Fruit fly (Drosophila melanogaster) whole organism, pupa: ENCODE data around the gene Ctr9.

Experiments
- CG10348 ChIP-seq: fragments of 200-800 bp; sonication (Bioruptor generic); IDR thresholded peaks from 2 replicates; pipeline ENCODE4 v1.3.6; 2022; ENCODE audit warnings: missing biosample characterization, missing genetic modification characterization
- CG12605 ChIP-seq: fragments of 200-800 bp; sonication (Bioruptor generic); IDR thresholded peaks from 2 replicates; pipeline ENCODE4 v1.3.6; 2022; ENCODE audit warnings: missing biosample characterization, missing genetic modification characterization
- CG13204 ChIP-seq: fragments of 200-800 bp; sonication (Bioruptor generic); optimal IDR thresholded peaks from 2 replicates; lab custom pipeline; 2018; ENCODE audit warnings: missing biosample characterization, mild to moderate bottlenecking, missing genetic modification characterization, moderate library complexity
- CG15710 ChIP-seq: fragments of 200-800 bp; sonication (Bioruptor generic); optimal IDR thresholded peaks from 2 replicates; lab custom pipeline; 2018; ENCODE audit warnings: missing biosample characterization, mild to moderate bottlenecking, missing genetic modification characterization, moderate library complexity
- CG17806 ChIP-seq: fragments of 200-800 bp; sonication (Bioruptor generic); optimal IDR thresholded peaks from 2 replicates; lab custom pipeline; 2018; ENCODE audit warnings: missing biosample characterization, mild to moderate bottlenecking, missing genetic modification characterization, moderate library complexity
- CG32121 ChIP-seq: fragments of 200-800 bp; sonication (Bioruptor generic); IDR thresholded peaks from 2 replicates; pipeline ENCODE4 v1.3.6; 2022; ENCODE audit warnings: missing biosample characterization, missing genetic modification characterization
- CG34367 ChIP-seq: fragments of 200-800 bp; sonication (Bioruptor generic); optimal IDR thresholded peaks from 2 replicates; lab custom pipeline; 2018; ENCODE audit warnings: missing biosample characterization, mild to moderate bottlenecking, missing genetic modification characterization
- CG9948 ChIP-seq: fragments of 200-800 bp; sonication (Bioruptor generic); optimal IDR thresholded peaks from 2 replicates; lab custom pipeline; 2018; ENCODE audit warnings: missing biosample characterization, mild to moderate bottlenecking, missing genetic modification characterization, moderate library complexity
- EcR ChIP-seq: fragments of 200-800 bp; sonication (Bioruptor generic); optimal IDR thresholded peaks from 3 replicates; lab custom pipeline; 2019; ENCODE audit warnings: missing biosample characterization, missing genetic modification characterization, mild to moderate bottlenecking, moderate library complexity, missing genetic modification reagents
- Ets98B ChIP-seq: fragments of 200-800 bp; sonication (Bioruptor generic); IDR thresholded peaks from 2 replicates; pipeline ENCODE4 v1.3.6; 2022; ENCODE audit warnings: missing biosample characterization, missing genetic modification characterization
- Pif1B ChIP-seq: fragments of 200-800 bp; sonication (Bioruptor generic); optimal IDR thresholded peaks from 3 replicates; lab custom pipeline; 2016; ENCODE audit warnings: missing biosample characterization, missing genetic modification characterization
- Snoo ChIP-seq: fragments of 200-800 bp; sonication (Bioruptor generic); optimal IDR thresholded peaks from 3 replicates; lab custom pipeline; 2017; ENCODE audit warnings: missing biosample characterization, mild to moderate bottlenecking, missing genetic modification characterization, inconsistent platforms

DNA sequence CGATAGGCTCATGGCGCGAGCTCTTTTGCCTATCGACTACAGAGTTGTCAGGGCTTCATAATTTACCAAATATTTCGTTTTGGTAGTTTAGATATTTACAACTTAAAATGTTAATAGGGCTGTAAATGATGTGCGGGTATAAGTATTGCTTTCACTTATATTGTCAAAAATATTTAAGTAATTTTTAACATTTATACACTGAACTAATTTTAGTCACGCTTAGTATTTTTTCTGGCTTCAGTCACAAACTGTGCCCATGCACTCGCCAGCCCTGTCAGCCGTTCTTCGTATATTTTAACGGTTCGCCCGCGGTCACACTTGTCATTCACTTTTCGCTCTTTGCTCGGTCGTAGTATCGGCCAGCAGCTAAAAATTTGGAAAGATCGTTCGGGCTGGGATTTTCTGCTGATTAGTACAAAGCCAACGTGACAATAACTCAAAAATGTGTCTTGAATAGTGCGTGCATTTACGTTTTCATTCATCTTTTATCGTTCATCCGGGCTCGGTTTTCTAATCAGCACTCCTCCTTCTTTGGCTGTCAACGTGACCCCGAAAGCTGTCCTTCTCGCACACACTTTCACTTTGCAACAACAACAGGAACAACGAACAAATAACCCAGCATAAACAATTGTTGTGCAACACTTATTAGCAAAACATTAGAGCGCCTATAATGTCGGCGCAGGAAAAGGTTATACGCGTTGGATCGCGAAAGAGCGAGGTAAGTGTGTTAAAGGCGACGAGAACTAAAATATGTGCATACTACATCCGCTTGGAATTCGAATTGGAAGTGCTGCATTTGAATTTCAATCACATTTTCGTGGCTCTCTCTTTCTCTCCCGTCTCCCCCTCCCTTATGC is 27.8 kb downstream of the Ctr9 start, which contains the start of the genes Hmbs and CG2211:
- TF ChIP-seq CG9948 (tag; lab: Kevin White, UChicago) (peak; percentile 64), CG17806 (peak; percentile 77), Pif1B (GFP tag; lab: Kevin White, UChicago) (no peak), CG34367 (tag; lab: Kevin White, UChicago) (peak; percentile 40), CG13204 (GFP tag; lab: Kevin White, UChicago) (no peak), CG32121 (GFP tag; lab: Robert Waterston, UW) (peak; percentile 60), EcR (GFP tag; lab: Kevin White, UChicago) (peak; percentile 53), Snoo (tag; lab: Kevin White, UChicago) (peak; percentile 73), CG10348 (GFP tag; lab: Robert Waterston, UW) (peak; percentile 38; the same call in 1 of the 2 replicates), Ets98B (GFP tag; lab: Robert Waterston, UW) (peak; percentile 77), CG12605 (GFP tag; lab: Robert Waterston, UW) (no peak), CG15710 (tag; lab: Kevin White, UChicago) (peak; percentile 74)
